Fruit fly (Drosophila melanogaster) whole organism, wandering third instar larva: ENCODE measurements around the gene CG32095.

ENCODE experiments used
- CrebA ChIP-seq: fragments of 200-800 bp; sonication (Bioruptor generic); optimal IDR thresholded peaks from 2 replicates; lab custom pipeline; 2016; ENCODE audit warnings: missing biosample characterization, mild to moderate bottlenecking, missing genetic modification characterization, borderline replicate concordance
- Dif ChIP-seq: fragments of 200-275, 200-300 bp; sonication (Bioruptor generic); optimal IDR thresholded peaks from 2 replicates; lab custom pipeline; 2018; ENCODE audit warnings: missing biosample characterization, missing genetic modification characterization; ENCODE audit not compliant: partially characterized antibody
- Hnf4 ChIP-seq: fragments of 200-800 bp; sonication (Bioruptor generic); optimal IDR thresholded peaks from 2 replicates; lab custom pipeline; 2016; ENCODE audit warnings: missing biosample characterization, mild to moderate bottlenecking, missing genetic modification characterization
- Hr83 ChIP-seq: fragments of 200-300 bp; sonication (Bioruptor generic); optimal IDR thresholded peaks from 2 replicates; lab custom pipeline; 2016; ENCODE audit warnings: missing biosample characterization, mild to moderate bottlenecking, missing genetic modification characterization, moderate library complexity; ENCODE audit not compliant: poor library complexity, severe bottlenecking
- Myc ChIP-seq: fragments of >200 bp; optimal IDR thresholded peaks from 2 replicates; lab custom pipeline; 2017
- Vsx2 ChIP-seq: fragments of 200-300, 225-300 bp; sonication (Bioruptor generic); optimal IDR thresholded peaks from 2 replicates; lab custom pipeline; 2018; ENCODE audit warnings: missing biosample characterization, missing genetic modification characterization; ENCODE audit not compliant: partially characterized antibody
- br ChIP-seq: fragments of 200-800 bp; sonication (Bioruptor generic); optimal IDR thresholded peaks from 2 replicates; lab custom pipeline; 2016; ENCODE audit warnings: missing biosample characterization, missing genetic modification characterization
- dl ChIP-seq, 2 experiments: fragments of 175-275, 200-275 bp in 1 of 2; fragments of 200-275 bp in 1 of 2; sonication (Bioruptor generic); optimal IDR thresholded peaks; lab custom pipeline; 2018; ENCODE audit warnings: mild to moderate bottlenecking in 2 of 2, missing biosample characterization in 2 of 2, missing genetic modification characterization in 2 of 2, moderate library complexity in 2 of 2; ENCODE audit not compliant: partially characterized antibody in 2 of 2, insufficient read depth in 1 of 2
- ey ChIP-seq: fragments of 200-800 bp; sonication (Bioruptor generic); optimal IDR thresholded peaks from 2 replicates; lab custom pipeline; 2016; ENCODE audit warnings: missing biosample characterization, missing genetic modification characterization
- h ChIP-seq: fragments of 200-800 bp; sonication (Bioruptor generic); optimal IDR thresholded peaks from 3 replicates; lab custom pipeline; 2016; ENCODE audit warnings: missing biosample characterization, mild to moderate bottlenecking, missing genetic modification characterization
- pan ChIP-seq: fragments of >200 bp; optimal IDR thresholded peaks from 2 replicates; lab custom pipeline; 2017
- rgr ChIP-seq: fragments of 200-800 bp; sonication (Bioruptor generic); optimal IDR thresholded peaks from 3 replicates; lab custom pipeline; 2016; ENCODE audit warnings: missing biosample characterization, mild to moderate bottlenecking, missing genetic modification characterization
- sv ChIP-seq: fragments of 200-800 bp; sonication (Bioruptor generic); optimal IDR thresholded peaks from 3 replicates; lab custom pipeline; 2016; ENCODE audit warnings: missing biosample characterization, missing genetic modification characterization
- woc ChIP-seq: sonication (Bioruptor generic); optimal IDR thresholded peaks from 2 replicates; lab custom pipeline; 2016; ENCODE audit warnings: missing biosample characterization, mild to moderate bottlenecking, missing genetic modification characterization

CG32095 gene

DNA sequence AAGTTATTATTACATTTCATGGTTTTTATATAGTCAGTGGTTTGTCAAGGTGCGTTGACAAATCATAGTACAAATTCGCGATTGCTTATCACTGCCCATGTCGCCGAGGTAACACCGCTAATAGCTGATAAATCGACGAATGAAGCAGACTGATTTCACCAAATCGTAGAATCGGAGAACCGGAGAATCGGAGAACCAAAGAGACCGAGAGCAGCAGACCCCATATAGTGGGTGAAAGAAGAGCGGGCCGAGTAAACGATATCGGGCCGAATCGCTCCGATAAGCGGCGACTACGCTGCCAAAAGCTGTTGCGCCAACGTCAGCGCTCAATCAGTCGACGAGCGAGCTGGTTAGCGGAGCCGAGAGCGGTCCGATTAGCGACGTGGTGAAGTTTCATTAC, 48.8 kb downstream of the CG32095 start, which contains the start of gene CG14131:
CG14131 (plus strand) TSS at position 343 of the 400 bp plus-strand sequence.
- TF ChIP-seq Hr83 (GFP tag; lab: Kevin White, UChicago) (no peak), CrebA (GFP tag; lab: Kevin White, UChicago) (peak; percentile 8), br (GFP tag; lab: Kevin White, UChicago) (peak; percentile 33), pan (lab: Kevin White, UChicago) (no peak), Dif (GFP tag; lab: Kevin White, UChicago) (peak; percentile 57), woc (no peak), rgr (GFP tag; lab: Kevin White, UChicago) (no peak), Hnf4 (GFP tag; lab: Kevin White, UChicago) (no peak), dl (GFP tag; optimal IDR thresholded peaks at IDR 0.05; lab: Kevin White, UChicago; ENCODE audit: insufficient read depth in 1 of 2, partially characterized antibody in 2 of 2) (no peak), Vsx2 (GFP tag; lab: Kevin White, UChicago) (no peak), sv (GFP tag; lab: Kevin White, UChicago) (no peak), ey (no peak), Myc (lab: Kevin White, UChicago) (no peak), h (GFP tag; lab: Kevin White, UChicago) (peak; percentile 34)

DNA sequence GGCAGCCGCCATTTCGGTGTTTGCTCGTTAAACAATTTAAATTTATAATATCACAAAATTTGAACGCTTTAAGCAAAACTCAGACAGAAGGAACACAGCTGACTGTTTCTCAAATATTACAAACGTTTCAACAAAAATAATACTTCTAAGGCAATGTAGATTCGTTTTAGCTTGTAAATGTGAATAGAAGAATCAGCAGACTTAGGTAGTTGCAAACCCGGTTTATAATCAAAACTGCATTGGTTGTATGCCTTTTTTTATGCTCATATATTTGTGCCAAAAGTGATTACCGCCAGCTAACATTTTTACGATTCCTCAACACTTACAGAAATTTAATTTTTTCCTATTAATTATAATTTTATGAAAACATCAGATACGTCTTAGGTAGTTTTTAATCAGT, 51.1 kb downstream of the CG32095 start, which contains the start of gene Tim13:
Tim13 (minus strand) TSS at position 101 of the 400 bp plus-strand sequence.
- no peak for TF ChIP-seq ey
